Worm (Caenorhabditis elegans): ENCODE data around the gene K01A2.10.

K01A2.10 gene

ce11 chrII:313540-313939 lies 9.4 kb downstream of the K01A2.10 start:
- TF ChIP-seq unc-62 (GFP tag; optimal IDR thresholded peaks at IDR 0.05) (peak; percentile 43), ces-1 (GFP tag; optimal IDR thresholded peaks at IDR 0.05) (peak; percentile 30), unc-120 (tag; optimal IDR thresholded peaks at IDR 0.05; ENCODE audit: poor library complexity, severe bottlenecking) (peak; percentile 6), hlh-1 (tag; optimal IDR thresholded peaks at IDR 0.05) (peak; percentile 69), sptf-1 (tag; optimal IDR thresholded peaks at IDR 0.05) (no peak)

ce11 chrII:312110-312509 lies 10.8 kb downstream of the K01A2.10 start, which contains the start of gene mps-2:
TSS of gene mps-2 (minus strand) at chrII:312210.
- TF ChIP-seq cnd-1 (tag; optimal IDR thresholded peaks at IDR 0.05): peak; percentile 63

- TF ChIP-seq ztf-11 (tag; optimal IDR thresholded peaks at IDR 0.05) (no peak), nhr-28 (tag; optimal IDR thresholded peaks at IDR 0.05) (no peak), elt-1 (tag; optimal IDR thresholded peaks at IDR 0.05; ENCODE audit: borderline replicate concordance, insufficient read depth) (no peak), elt-3 (tag; optimal IDR thresholded peaks at IDR 0.05) (no peak), ceh-43 (GFP tag; optimal IDR thresholded peaks at IDR 0.05) (no peak), nhr-237 (tag; optimal IDR thresholded peaks at IDR 0.05) (no peak), drap-1 (GFP tag; optimal IDR thresholded peaks at IDR 0.05) (no peak), unc-120 (tag; optimal IDR thresholded peaks at IDR 0.05; ENCODE audit: poor library complexity, severe bottlenecking) (no peak), sptf-1 (tag; optimal IDR thresholded peaks at IDR 0.05) (no peak), hlh-1 (tag; optimal IDR thresholded peaks at IDR 0.05) (no peak), lin-13 (tag; optimal IDR thresholded peaks at IDR 0.05) (no peak), flh-1 (GFP tag; optimal IDR thresholded peaks at IDR 0.05) (no peak), nhr-76 (tag; optimal IDR thresholded peaks at IDR 0.05) (no peak), nhr-2 (tag; optimal IDR thresholded peaks at IDR 0.05) (no peak), unc-62 (GFP tag; optimal IDR thresholded peaks at IDR 0.05) (no peak), M03D4.4 (tag; optimal IDR thresholded peaks at IDR 0.05) (no peak), mab-5 (tag; optimal IDR thresholded peaks at IDR 0.05) (no peak)
These were observed 15.7 kb downstream of the K01A2.10 start, which contains the start of gene K01A2.4 for ce11 chrII:307154-307553. TSS of gene K01A2.4 (plus strand) at chrII:307454.

- TF ChIP-seq ceh-39 (tag; optimal IDR thresholded peaks at IDR 0.05) (no peak), sptf-1 (tag; optimal IDR thresholded peaks at IDR 0.05) (no peak), hlh-1 (tag; optimal IDR thresholded peaks at IDR 0.05) (no peak), mep-1 (tag; optimal IDR thresholded peaks at IDR 0.05) (no peak), mab-5 (tag; optimal IDR thresholded peaks at IDR 0.05) (no peak), unc-120 (tag; optimal IDR thresholded peaks at IDR 0.05; ENCODE audit: poor library complexity, severe bottlenecking) (no peak), elt-3 (tag; optimal IDR thresholded peaks at IDR 0.05) (no peak), ceh-43 (GFP tag; optimal IDR thresholded peaks at IDR 0.05) (no peak), elt-1 (tag; optimal IDR thresholded peaks at IDR 0.05; ENCODE audit: borderline replicate concordance, insufficient read depth) (no peak)
These were observed 17.3 kb downstream of the K01A2.10 start, which contains the start of gene col-69 for ce11 chrII:305645-306044. TSS of gene col-69 (minus strand) at chrII:305745.

ce11 chrII:303927-304711 lies 18.8 kb downstream of the K01A2.10 start:
- TF ChIP-seq lin-13 (tag; optimal IDR thresholded peaks at IDR 0.05) (no peak), nhr-237 (tag; optimal IDR thresholded peaks at IDR 0.05) (no peak), nhr-76 (tag; optimal IDR thresholded peaks at IDR 0.05) (no peak)

ce11 chrII:300977-301772 lies 21.7 kb downstream of the K01A2.10 start, which contains the start of gene K01A2.5:
TSS of gene K01A2.5 (plus strand) at chrII:301273.
- TF ChIP-seq elt-1 (tag; optimal IDR thresholded peaks at IDR 0.05; ENCODE audit: borderline replicate concordance, insufficient read depth): no peak
- TF ChIP-seq ceh-43 (GFP tag; optimal IDR thresholded peaks at IDR 0.05): no peak
- TF ChIP-seq unc-62 (GFP tag; optimal IDR thresholded peaks at IDR 0.05): peak; percentile 40
- no peak for TF ChIP-seq sptf-1 (tag; optimal IDR thresholded peaks at IDR 0.05)
- TF ChIP-seq blmp-1 (tag; optimal IDR thresholded peaks at IDR 0.05): peak; percentile 95

ce11 chrII:299684-300083 lies 23.2 kb downstream of the K01A2.10 start, which contains the start of gene K01A2.6:
TSS of gene K01A2.6 (plus strand) at chrII:299984.
- TF ChIP-seq drap-1 (GFP tag; optimal IDR thresholded peaks at IDR 0.05) (no peak), nhr-28 (tag; optimal IDR thresholded peaks at IDR 0.05) (no peak), unc-62 (GFP tag; optimal IDR thresholded peaks at IDR 0.05) (no peak), lin-32 (GFP tag; optimal IDR thresholded peaks at IDR 0.05) (no peak), snpc-4 (tag; optimal IDR thresholded peaks at IDR 0.05) (no peak), pha-4 (tag; optimal IDR thresholded peaks at IDR 0.05) (no peak)
